Worm (Caenorhabditis elegans): ENCODE data around the gene C29F9.12.
A peak's percentile ranks its signal among the peaks of the same experiment; 100 is the strongest.
"Not testable (repeated sequence)": the region's sequence is repeated elsewhere in the genome, so short reads cannot be mapped to it uniquely, and the experiment has no call there.

The C29F9.12 gene

DNA sequence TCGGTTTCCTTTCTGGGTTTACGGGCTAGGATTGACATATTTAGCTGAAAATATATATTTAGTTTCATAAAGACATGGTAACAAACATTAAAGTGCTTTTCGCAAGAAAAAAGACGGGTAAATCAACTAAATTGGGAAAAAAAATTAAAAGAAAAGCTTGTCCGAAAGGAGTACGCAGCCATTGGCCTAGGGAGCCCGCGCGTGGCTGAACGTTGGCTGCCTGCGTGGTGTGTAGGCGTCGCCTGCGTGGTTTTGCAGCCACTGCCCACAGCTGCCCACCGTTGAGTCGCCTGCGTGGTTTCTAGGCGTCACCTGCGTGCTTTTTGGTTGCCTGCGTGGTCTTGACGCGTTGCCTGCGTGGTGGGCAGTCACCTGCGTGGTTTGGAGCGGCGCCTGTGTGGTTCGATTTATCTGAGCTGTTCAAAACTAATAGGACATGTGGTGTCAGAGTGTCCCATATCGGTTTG, at the start of gene C29F9.12:
TSS of gene C29F9.12 (minus strand) at position 51 of the 467 bp plus-strand sequence.
- not testable (repeated sequence) for TF ChIP-seq elt-1 (tag; optimal IDR thresholded peaks at IDR 0.05; ENCODE audit: borderline replicate concordance, insufficient read depth); flh-1 (GFP tag; optimal IDR thresholded peaks at IDR 0.05); bed-3 (GFP tag; optimal IDR thresholded peaks at IDR 0.05)

DNA sequence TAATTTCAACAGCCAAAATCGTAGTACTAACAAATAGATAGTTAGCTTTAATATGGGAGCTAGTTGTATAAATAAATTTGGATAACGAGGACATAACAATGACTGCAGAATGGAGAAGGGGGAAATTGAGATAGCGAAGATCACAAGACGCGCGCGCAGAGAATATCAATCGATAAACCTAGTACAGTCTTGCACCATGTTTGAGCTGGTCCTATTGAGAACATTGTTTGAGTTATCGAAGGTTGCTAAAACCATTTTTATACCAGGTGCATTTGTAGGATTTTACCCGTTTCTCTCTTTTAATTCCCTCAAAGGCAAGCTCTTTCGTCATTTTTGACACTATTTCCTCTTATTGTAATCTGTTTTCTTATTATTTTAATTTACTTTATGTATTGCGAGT, 49.8 kb upstream of the C29F9.12 start, which contains the start of the genes F40G9.9 and F40G9.12:
TSS of gene F40G9.9 (minus strand) at position 101 of the 400 bp plus-strand sequence.
TSS of gene F40G9.12 (plus strand) at position 231 of the 400 bp plus-strand sequence.
- TF ChIP-seq tbx-8 (GFP tag; optimal IDR thresholded peaks at IDR 0.05) (no peak), M03D4.4 (tag; optimal IDR thresholded peaks at IDR 0.05) (no peak), nhr-12 (tag; optimal IDR thresholded peaks at IDR 0.05) (no peak), ceh-43 (GFP tag; optimal IDR thresholded peaks at IDR 0.05) (no peak), bed-3 (GFP tag; optimal IDR thresholded peaks at IDR 0.05) (no peak), nhr-76 (tag; optimal IDR thresholded peaks at IDR 0.05) (no peak), unc-39 (tag; optimal IDR thresholded peaks at IDR 0.05) (no peak), flh-1 (GFP tag; optimal IDR thresholded peaks at IDR 0.05) (no peak), mep-1 (tag; optimal IDR thresholded peaks at IDR 0.05) (no peak), sptf-1 (tag; optimal IDR thresholded peaks at IDR 0.05) (no peak), ztf-11 (tag; optimal IDR thresholded peaks at IDR 0.05) (no peak), nhr-28 (tag; optimal IDR thresholded peaks at IDR 0.05) (no peak), cnd-1 (tag; optimal IDR thresholded peaks at IDR 0.05) (no peak), nhr-2 (tag; optimal IDR thresholded peaks at IDR 0.05) (no peak)

DNA sequence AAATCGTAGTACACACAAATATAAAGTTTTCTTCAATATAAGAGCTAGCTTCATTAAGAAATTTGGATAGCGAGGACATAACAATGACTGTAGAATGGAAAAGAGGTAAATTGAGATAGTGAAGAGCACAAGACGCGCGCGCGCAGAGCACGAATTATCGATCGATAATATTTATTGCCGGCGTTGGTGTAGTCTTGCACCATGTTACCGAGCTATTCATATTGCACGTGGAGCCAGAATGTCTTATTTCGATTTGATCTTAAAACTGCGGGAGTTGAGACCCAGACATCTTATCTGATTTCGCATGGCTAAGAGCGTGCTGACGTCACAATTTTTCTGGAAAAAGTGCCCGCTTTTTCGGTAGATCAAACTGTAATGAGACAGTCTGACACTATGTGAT, 47.6 kb upstream of the C29F9.12 start, which contains the start of gene F40G9.18:
TSS of gene F40G9.18 (minus strand) at position 101 of the 400 bp plus-strand sequence.
- no peak for TF ChIP-seq ces-1 (GFP tag; optimal IDR thresholded peaks at IDR 0.05)
- TF ChIP-seq ceh-39 (tag; optimal IDR thresholded peaks at IDR 0.05) = no peak
- TF ChIP-seq drap-1 (GFP tag; optimal IDR thresholded peaks at IDR 0.05) = no peak
- TF ChIP-seq nhr-237 (tag; optimal IDR thresholded peaks at IDR 0.05) = no peak
- no peak for TF ChIP-seq mab-5 (tag; optimal IDR thresholded peaks at IDR 0.05)

DNA sequence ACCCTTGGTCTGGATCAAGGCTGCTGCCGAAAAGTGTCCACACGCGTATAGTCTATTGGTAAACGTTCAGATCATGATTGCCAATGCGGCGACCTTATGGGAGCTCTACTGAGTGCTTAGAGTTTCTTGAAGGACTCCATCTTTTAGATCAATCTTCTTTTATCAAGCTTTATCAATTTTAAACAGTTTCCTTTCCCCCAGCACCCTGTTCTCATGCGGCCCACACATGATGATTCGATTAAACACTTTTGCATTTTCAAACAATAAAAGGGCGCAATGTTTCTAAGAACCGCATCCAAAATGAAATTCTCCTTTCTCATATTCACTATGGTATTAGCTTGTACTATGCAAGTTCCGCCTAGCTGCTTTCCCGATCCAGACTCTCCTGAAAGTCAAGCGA, 43.6 kb upstream of the C29F9.12 start, which contains the start of gene F40G9.7:
TSS of gene F40G9.7 (plus strand) at position 301 of the 400 bp plus-strand sequence.
- TF ChIP-seq nhr-2 (tag; optimal IDR thresholded peaks at IDR 0.05) (no peak), cnd-1 (tag; optimal IDR thresholded peaks at IDR 0.05) (no peak), ces-1 (GFP tag; optimal IDR thresholded peaks at IDR 0.05) (no peak), M03D4.4 (tag; optimal IDR thresholded peaks at IDR 0.05) (no peak), ceh-39 (tag; optimal IDR thresholded peaks at IDR 0.05) (no peak), sptf-1 (tag; optimal IDR thresholded peaks at IDR 0.05) (no peak)

DNA sequence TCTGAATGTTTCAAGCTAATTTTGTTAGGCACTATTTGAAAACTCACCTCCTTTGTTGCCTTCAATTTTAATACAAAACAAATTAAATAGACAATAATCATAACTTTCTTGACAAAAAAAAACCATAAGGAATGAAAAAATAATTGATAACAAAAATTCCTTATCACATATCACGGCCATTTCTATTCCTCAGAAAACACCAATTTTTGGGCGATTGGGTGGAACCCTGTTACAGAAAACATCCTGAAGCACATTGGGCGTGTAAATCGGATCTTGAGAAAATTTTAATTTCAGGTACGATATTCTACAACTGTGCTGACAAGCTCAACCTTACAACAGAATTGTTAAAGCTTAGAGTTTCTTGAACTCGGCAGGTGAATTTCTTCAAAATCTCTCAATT, 42.9 kb upstream of the C29F9.12 start, which contains the start of gene F40G9.8:
TSS of gene F40G9.8 (minus strand) at position 101 of the 400 bp plus-strand sequence.
- TF ChIP-seq flh-1 (GFP tag; optimal IDR thresholded peaks at IDR 0.05) (no peak), nhr-12 (tag; optimal IDR thresholded peaks at IDR 0.05) (no peak), ham-2 (GFP tag; optimal IDR thresholded peaks at IDR 0.05) (no peak), ztf-11 (tag; optimal IDR thresholded peaks at IDR 0.05) (no peak), drap-1 (GFP tag; optimal IDR thresholded peaks at IDR 0.05) (no peak), sem-2 (GFP tag; optimal IDR thresholded peaks at IDR 0.05) (no peak), lin-32 (GFP tag; optimal IDR thresholded peaks at IDR 0.05) (no peak), lsy-2 (tag; optimal IDR thresholded peaks at IDR 0.05) (no peak), zip-8 (tag; optimal IDR thresholded peaks at IDR 0.05) (no peak), cnd-1 (tag; optimal IDR thresholded peaks at IDR 0.05) (no peak), unc-39 (tag; optimal IDR thresholded peaks at IDR 0.05) (no peak), pha-4 (tag; optimal IDR thresholded peaks at IDR 0.05) (no peak), nhr-76 (tag; optimal IDR thresholded peaks at IDR 0.05) (no peak), bed-3 (GFP tag; optimal IDR thresholded peaks at IDR 0.05) (no peak), nhr-28 (tag; optimal IDR thresholded peaks at IDR 0.05) (no peak), sptf-1 (tag; optimal IDR thresholded peaks at IDR 0.05) (no peak), elt-3 (tag; optimal IDR thresholded peaks at IDR 0.05) (no peak), M03D4.4 (tag; optimal IDR thresholded peaks at IDR 0.05) (no peak)

DNA sequence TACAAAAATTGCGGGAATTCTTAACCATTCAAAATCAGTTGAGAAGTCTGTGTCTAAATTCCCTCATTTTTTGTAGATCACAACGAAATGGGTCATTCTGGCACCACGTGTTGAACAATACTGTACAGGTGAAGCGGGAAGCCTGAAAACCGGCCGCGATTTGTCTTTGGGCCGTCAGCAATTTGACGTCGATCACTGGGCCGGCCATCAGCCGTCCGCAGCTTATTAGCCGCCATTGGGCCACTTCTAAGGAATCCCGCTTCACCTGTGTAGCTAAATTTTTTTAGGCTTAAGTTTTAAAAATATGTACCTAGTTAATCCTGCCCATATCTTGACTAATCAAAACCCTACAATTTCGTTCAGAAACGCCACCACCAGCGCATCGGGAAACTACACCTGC, 37.8 kb upstream of the C29F9.12 start:
- no peak for TF ChIP-seq blmp-1 (tag; optimal IDR thresholded peaks at IDR 0.05)
- no peak for TF ChIP-seq cnd-1 (tag; optimal IDR thresholded peaks at IDR 0.05)
- peak; percentile 4 for TF ChIP-seq ham-2 (GFP tag; optimal IDR thresholded peaks at IDR 0.05)

Measured in whole organism, mixed stage, embryonic.